Worm (Caenorhabditis elegans) whole organism, L4/young adult: ENCODE measurements around the gene K01B6.3.

Source experiments
- W03F9.2 ChIP-seq: fragments of 150-350 bp; optimal IDR thresholded peaks from 2 replicates; lab custom pipeline; 2014; ENCODE audit warnings: missing biosample characterization, missing genetic modification characterization
- dao-5 ChIP-seq: sonication (generic microtip); optimal IDR thresholded peaks from 2 replicates; lab custom pipeline; 2016; ENCODE audit warnings: missing genotype, missing genetic modification characterization, moderate library complexity, missing compliant biosample characterization
- him-1 ChIP-seq: sonication (generic microtip); optimal IDR thresholded peaks from 2 replicates; lab custom pipeline; 2016; ENCODE audit warnings: missing genotype, missing genetic modification reagents, missing genetic modification characterization, missing compliant biosample characterization

The K01B6.3 gene

DNA sequence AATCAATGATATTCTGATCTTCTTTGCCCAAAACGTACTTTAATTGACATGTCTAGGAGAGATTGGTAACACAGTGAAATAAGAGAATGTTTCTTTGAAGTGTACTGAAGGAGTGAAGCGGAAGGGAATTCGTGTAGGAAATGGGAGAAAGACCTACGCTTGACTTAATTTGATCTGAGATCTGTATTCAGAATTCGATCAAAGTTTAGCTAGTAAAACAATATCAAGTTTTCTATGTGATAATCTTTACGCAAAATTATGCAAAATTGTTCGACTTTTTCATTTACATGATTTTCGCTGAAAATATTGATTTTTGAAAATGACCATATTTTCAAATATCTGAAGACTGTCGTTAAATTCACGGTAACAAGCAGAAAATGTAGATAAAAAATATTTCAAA, 2.7 kb upstream of the K01B6.3 start, which contains the start of gene K01B6.4:
K01B6.4 (minus strand) TSS at position 101 of the 400 bp plus-strand sequence.
- TF ChIP-seq him-1 (no peak), dao-5 (tag; lab: Kevin White, UChicago) (no peak), W03F9.2 (tag; lab: Kevin White, UChicago) (no peak)

DNA sequence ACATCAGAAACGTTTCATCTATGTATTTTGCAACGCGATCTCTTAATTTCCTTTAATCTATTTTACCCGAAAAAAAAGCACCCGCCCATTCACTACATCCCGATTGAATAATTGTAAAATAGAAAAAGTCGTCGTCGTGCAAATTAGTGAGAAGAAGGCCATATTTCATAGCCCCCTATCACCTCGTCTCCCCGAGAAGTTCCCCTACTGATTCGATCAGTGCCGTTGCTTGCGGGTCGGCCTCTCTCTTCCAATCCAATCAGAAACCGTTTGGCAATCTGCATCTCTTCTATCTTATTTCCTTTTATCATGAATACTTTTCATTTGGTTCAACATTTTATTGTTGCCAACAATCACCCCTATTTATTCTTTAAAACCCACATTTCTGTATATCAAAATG, 903 bp upstream of the K01B6.3 start:
- TF ChIP-seq W03F9.2 (tag; lab: Kevin White, UChicago) = no peak
- TF ChIP-seq dao-5 (tag; lab: Kevin White, UChicago) = no peak

- TF ChIP-seq W03F9.2 (tag; lab: Kevin White, UChicago) (no peak), dao-5 (tag; lab: Kevin White, UChicago) (no peak), him-1 (no peak)
These were observed 651 bp downstream of the K01B6.3 start for ce11 chrIII:9300670-9301069.

ce11 chrIII:9306596-9306995, 6.6 kb downstream of the K01B6.3 start, which contains the start of gene srx-45:
TSS of gene srx-45 (minus strand) at chrIII:9306696.
- TF ChIP-seq W03F9.2 (tag; lab: Kevin White, UChicago) = no peak
- no peak for TF ChIP-seq dao-5 (tag; lab: Kevin White, UChicago)
- TF ChIP-seq him-1 = no peak

DNA sequence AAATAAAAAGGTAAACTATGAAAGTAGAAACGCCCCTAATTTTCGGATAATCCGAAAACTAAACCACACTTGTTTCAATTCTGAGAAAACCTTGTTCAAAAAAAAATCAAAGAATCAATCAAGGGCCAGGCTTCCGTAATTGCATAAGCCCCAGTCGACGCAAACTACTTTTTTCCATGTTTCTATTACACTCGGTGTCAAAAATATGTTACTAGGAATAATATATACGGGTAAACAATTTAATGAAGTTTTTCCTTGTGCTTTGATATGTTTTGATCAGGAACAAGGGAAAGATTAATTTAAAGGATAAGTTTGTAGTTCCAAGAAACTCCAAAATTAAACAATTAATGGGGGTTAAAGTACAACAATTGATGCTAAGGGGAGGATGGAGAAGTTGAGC, 9.8 kb downstream of the K01B6.3 start:
- no peak for TF ChIP-seq W03F9.2 (tag; lab: Kevin White, UChicago)
- TF ChIP-seq dao-5 (tag; lab: Kevin White, UChicago) = no peak
- no peak for TF ChIP-seq him-1

DNA sequence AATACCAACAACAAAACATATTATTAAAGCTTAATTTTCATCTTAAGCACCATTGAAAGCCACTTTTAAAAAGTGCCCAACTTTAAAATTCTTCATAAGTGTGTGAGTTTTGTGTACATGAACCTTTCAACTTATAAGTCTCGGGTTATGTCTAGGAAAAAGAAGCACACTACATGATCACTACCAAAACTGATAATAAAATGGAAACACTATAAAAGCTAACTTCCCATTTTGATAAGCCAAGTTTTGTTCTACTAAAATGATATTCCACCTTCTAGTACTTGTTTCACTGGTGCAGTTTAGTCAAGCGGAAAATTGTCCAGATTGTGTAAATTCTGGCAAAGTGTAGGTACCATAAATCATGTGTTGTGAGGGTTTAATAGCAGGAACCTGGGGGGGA, 14.5 kb downstream of the K01B6.3 start, which contains the start of gene C40H1.8:
C40H1.8 (plus strand) TSS at position 242 of the 400 bp plus-strand sequence.
- TF ChIP-seq dao-5 (tag; lab: Kevin White, UChicago) = no peak
- TF ChIP-seq him-1 = no peak
- TF ChIP-seq W03F9.2 (tag; lab: Kevin White, UChicago) = no peak

- TF ChIP-seq dao-5 (tag; lab: Kevin White, UChicago) = no peak
- no peak for TF ChIP-seq W03F9.2 (tag; lab: Kevin White, UChicago)
- TF ChIP-seq him-1 = no peak
These were observed 15.2 kb downstream of the K01B6.3 start for ce11 chrIII:9315180-9315579.

- TF ChIP-seq W03F9.2 (tag; lab: Kevin White, UChicago) = no peak
- no peak for TF ChIP-seq him-1
- TF ChIP-seq dao-5 (tag; lab: Kevin White, UChicago) = no peak
These were observed 17.6 kb downstream of the K01B6.3 start for ce11 chrIII:9317601-9318000.

DNA sequence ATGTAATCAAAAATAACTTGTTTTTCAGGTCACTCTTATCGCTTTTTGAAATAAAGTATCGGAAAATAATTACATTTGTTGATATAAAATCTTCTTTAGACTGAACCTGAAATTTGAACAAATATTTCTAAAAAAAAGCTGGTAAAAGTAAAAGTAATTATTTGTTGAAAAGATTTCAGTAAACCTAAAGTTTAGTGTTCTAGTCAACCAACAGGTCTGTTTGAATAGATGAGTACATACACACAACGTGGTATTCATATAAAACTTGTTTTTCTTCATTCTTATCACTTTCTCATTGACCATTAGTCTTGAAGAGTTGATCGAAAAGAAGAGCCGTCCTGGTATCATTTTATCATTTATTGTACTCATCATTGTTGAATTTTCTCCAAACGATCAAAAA, 19.6 kb downstream of the K01B6.3 start, which contains the start of gene C40H1.9:
C40H1.9 (plus strand) TSS at position 301 of the 400 bp plus-strand sequence.
- TF ChIP-seq him-1 (no peak), dao-5 (tag; lab: Kevin White, UChicago) (no peak), W03F9.2 (tag; lab: Kevin White, UChicago) (no peak)

ce11 chrIII:9322010-9322409, 22.0 kb downstream of the K01B6.3 start, which contains the start of gene cpb-1:
TSS of gene cpb-1 (plus strand) at chrIII:9322310.
- TF ChIP-seq dao-5 (tag; lab: Kevin White, UChicago) (no peak), W03F9.2 (tag; lab: Kevin White, UChicago) (no peak), him-1 (no peak)

DNA sequence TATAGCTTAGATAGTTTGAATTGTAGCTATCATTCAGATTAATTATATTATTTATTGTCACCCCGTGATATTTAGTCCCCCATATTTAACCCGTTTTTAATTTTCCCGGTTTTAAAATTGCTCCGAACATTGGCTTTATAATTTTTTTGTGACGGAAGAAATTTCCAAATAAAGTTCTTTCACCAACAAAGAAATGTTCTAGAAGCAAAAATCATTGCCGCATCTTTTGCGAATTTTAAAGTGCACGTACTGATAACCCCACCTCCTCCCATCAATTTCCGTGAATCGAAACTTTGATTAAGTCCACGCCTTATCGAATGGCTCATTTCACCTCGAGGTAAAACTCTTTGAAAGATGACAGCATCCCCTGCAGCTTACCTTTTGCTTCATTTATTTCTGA, 24.7 kb downstream of the K01B6.3 start, which contains the start of gene C40H1.7:
C40H1.7 (plus strand) TSS at position 301 of the 400 bp plus-strand sequence.
- TF ChIP-seq him-1 = no peak
- TF ChIP-seq W03F9.2 (tag; lab: Kevin White, UChicago) = no peak
- TF ChIP-seq dao-5 (tag; lab: Kevin White, UChicago) = no peak

ce11 chrIII:9326528-9326927, 26.5 kb downstream of the K01B6.3 start:
- TF ChIP-seq W03F9.2 (tag; lab: Kevin White, UChicago) = no peak
- no peak for TF ChIP-seq dao-5 (tag; lab: Kevin White, UChicago)
- TF ChIP-seq him-1 = no peak

- TF ChIP-seq him-1 = no peak
- TF ChIP-seq dao-5 (tag; lab: Kevin White, UChicago) = no peak
- TF ChIP-seq W03F9.2 (tag; lab: Kevin White, UChicago) = no peak
These were observed 27.9 kb downstream of the K01B6.3 start for ce11 chrIII:9327910-9328309.

- no peak for TF ChIP-seq him-1
- no peak for TF ChIP-seq dao-5 (tag; lab: Kevin White, UChicago)
- no peak for TF ChIP-seq W03F9.2 (tag; lab: Kevin White, UChicago)
These were observed 28.7 kb downstream of the K01B6.3 start for ce11 chrIII:9328732-9329131.

DNA sequence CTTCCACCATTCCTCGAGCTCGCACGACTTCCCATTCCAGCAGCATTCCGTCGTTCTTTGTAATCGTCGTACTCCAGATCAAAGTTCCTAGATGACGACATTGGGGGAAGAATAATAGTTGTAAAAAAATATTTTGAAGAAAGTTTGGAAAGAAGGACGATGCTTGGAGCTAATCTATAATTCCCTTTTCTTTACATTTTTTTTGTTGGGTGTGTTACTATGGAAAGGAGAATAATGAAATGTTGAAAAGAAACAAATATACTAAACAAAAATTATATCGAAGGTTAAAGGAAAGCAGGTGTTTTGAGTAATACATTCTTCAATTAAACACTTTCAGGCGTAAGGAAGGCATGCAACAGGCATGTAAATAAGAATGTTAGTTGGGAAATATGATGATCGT, 29.2 kb downstream of the K01B6.3 start, which contains the start of gene C40H1.3:
C40H1.3 (minus strand) TSS at position 101 of the 400 bp plus-strand sequence.
- no peak for TF ChIP-seq him-1
- TF ChIP-seq dao-5 (tag; lab: Kevin White, UChicago) = no peak
- TF ChIP-seq W03F9.2 (tag; lab: Kevin White, UChicago) = no peak
